Worm (Caenorhabditis elegans): ENCODE data around the gene Y43C5A.7.

Y43C5A.7 gene

ce11 chrIV:10276960-10277359 is at the start of gene Y43C5A.7:
TSS of gene Y43C5A.7 (plus strand) at chrIV:10277260.
- TF ChIP-seq ets-7 (tag; optimal IDR thresholded peaks at IDR 0.05) (no peak), hnd-1 (tag; optimal IDR thresholded peaks at IDR 0.05) (no peak), F13C5.2 (tag; optimal IDR thresholded peaks at IDR 0.05) (no peak), tbx-11 (GFP tag; IDR thresholded peaks at IDR 0.05) (no peak), ceh-36 (tag; optimal IDR thresholded peaks at IDR 0.05) (no peak), tra-4 (tag; optimal IDR thresholded peaks at IDR 0.05) (no peak), ama-1 (optimal IDR thresholded peaks at IDR 0.05) (no peak), pes-1 (GFP tag; IDR thresholded peaks at IDR 0.05) (no peak), hmbx-1 (tag; optimal IDR thresholded peaks at IDR 0.05) (no peak), tbx-37 (GFP tag; conservative IDR thresholded peaks at IDR 0.05) (no peak), ceh-13 (GFP tag; optimal IDR thresholded peaks at IDR 0.05) (no peak), scrt-1 (GFP tag; IDR thresholded peaks at IDR 0.05) (no peak)

- TF ChIP-seq sea-1 (GFP tag; conservative IDR thresholded peaks at IDR 0.05) (no peak), tra-4 (tag; optimal IDR thresholded peaks at IDR 0.05) (no peak), hmbx-1 (tag; optimal IDR thresholded peaks at IDR 0.05) (no peak), ama-1 (optimal IDR thresholded peaks at IDR 0.05) (no peak), flt-1 (GFP tag; IDR thresholded peaks at IDR 0.05) (no peak), tbx-11 (GFP tag; IDR thresholded peaks at IDR 0.05) (no peak), ceh-13 (GFP tag; optimal IDR thresholded peaks at IDR 0.05) (no peak), aly-1 (tag; optimal IDR thresholded peaks at IDR 0.05) (no peak), ets-7 (tag; optimal IDR thresholded peaks at IDR 0.05) (no peak), tbx-37 (GFP tag; conservative IDR thresholded peaks at IDR 0.05) (no peak), B0310.2 (tag; optimal IDR thresholded peaks at IDR 0.05) (no peak), pes-1 (GFP tag; IDR thresholded peaks at IDR 0.05) (no peak), ceh-36 (tag; optimal IDR thresholded peaks at IDR 0.05) (no peak), scrt-1 (GFP tag; IDR thresholded peaks at IDR 0.05) (no peak), F13C5.2 (tag; optimal IDR thresholded peaks at IDR 0.05) (no peak), hmg-4 (GFP tag; optimal IDR thresholded peaks at IDR 0.05) (no peak), hnd-1 (tag; optimal IDR thresholded peaks at IDR 0.05) (no peak)
Measured at ce11 chrIV:10227534-10227933, 49.5 kb upstream of the Y43C5A.7 start, which contains the start of gene F01G10.6. TSS of gene F01G10.6 (minus strand) at chrIV:10227634.

DNA sequence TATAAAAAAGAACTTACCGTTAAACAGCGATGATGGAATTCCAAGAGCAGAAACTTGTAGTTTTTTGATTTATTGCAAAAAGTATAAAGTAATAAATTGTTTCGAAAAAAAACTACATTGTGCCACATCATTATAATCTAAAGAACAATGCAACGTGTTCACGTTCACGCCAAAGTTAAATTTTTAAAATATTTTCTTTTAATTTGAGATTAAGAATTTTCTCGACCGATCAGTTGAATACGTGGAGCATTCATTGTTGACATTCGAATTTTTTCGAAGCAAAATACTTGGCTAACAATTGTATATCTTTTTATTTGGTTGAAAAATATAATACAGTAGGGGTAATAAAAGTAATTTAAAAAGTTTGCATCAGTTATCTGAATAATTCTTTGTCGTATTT is 46.1 kb upstream of the Y43C5A.7 start, which contains the start of gene F01G10.5:
F01G10.5 (minus strand) TSS at position 101 of the 400 bp plus-strand sequence.
- TF ChIP-seq hmbx-1 (tag; optimal IDR thresholded peaks at IDR 0.05) (no peak), sea-1 (GFP tag; conservative IDR thresholded peaks at IDR 0.05) (no peak), tra-4 (tag; optimal IDR thresholded peaks at IDR 0.05) (no peak), scrt-1 (GFP tag; IDR thresholded peaks at IDR 0.05) (no peak), aly-1 (tag; optimal IDR thresholded peaks at IDR 0.05) (no peak), F13C5.2 (tag; optimal IDR thresholded peaks at IDR 0.05) (no peak), flt-1 (GFP tag; IDR thresholded peaks at IDR 0.05) (no peak), tbx-11 (GFP tag; IDR thresholded peaks at IDR 0.05) (no peak), ceh-13 (GFP tag; optimal IDR thresholded peaks at IDR 0.05) (no peak), ets-7 (tag; optimal IDR thresholded peaks at IDR 0.05) (no peak), hmg-4 (GFP tag; optimal IDR thresholded peaks at IDR 0.05) (no peak), pes-1 (GFP tag; IDR thresholded peaks at IDR 0.05) (no peak), ama-1 (optimal IDR thresholded peaks at IDR 0.05) (no peak), ceh-36 (tag; optimal IDR thresholded peaks at IDR 0.05) (no peak), B0310.2 (tag; optimal IDR thresholded peaks at IDR 0.05) (no peak)

ce11 chrIV:10232456-10232855 is 44.6 kb upstream of the Y43C5A.7 start, which contains the start of gene F01G10.4:
TSS of gene F01G10.4 (minus strand) at chrIV:10232556.
- TF ChIP-seq F13C5.2 (tag; optimal IDR thresholded peaks at IDR 0.05) (no peak), tra-4 (tag; optimal IDR thresholded peaks at IDR 0.05) (no peak), hmbx-1 (tag; optimal IDR thresholded peaks at IDR 0.05) (no peak), pes-1 (GFP tag; IDR thresholded peaks at IDR 0.05) (no peak), ets-7 (tag; optimal IDR thresholded peaks at IDR 0.05) (no peak), sea-1 (GFP tag; conservative IDR thresholded peaks at IDR 0.05) (no peak)

ce11 chrIV:10235279-10235829 is 41.7 kb upstream of the Y43C5A.7 start, which contains the start of gene ech-9:
TSS of gene ech-9 (minus strand) at chrIV:10235329.
- no peak for TF ChIP-seq hmg-4 (GFP tag; optimal IDR thresholded peaks at IDR 0.05)
- TF ChIP-seq ceh-36 (tag; optimal IDR thresholded peaks at IDR 0.05), result no peak
- TF ChIP-seq ceh-13 (GFP tag; optimal IDR thresholded peaks at IDR 0.05), result no peak
- TF ChIP-seq scrt-1 (GFP tag; IDR thresholded peaks at IDR 0.05), result no peak
- no peak for TF ChIP-seq sea-1 (GFP tag; conservative IDR thresholded peaks at IDR 0.05)
- no peak for TF ChIP-seq hmbx-1 (tag; optimal IDR thresholded peaks at IDR 0.05)
- no peak for TF ChIP-seq aly-1 (tag; optimal IDR thresholded peaks at IDR 0.05)
- no peak for TF ChIP-seq pes-1 (GFP tag; IDR thresholded peaks at IDR 0.05)
- TF ChIP-seq hnd-1 (tag; optimal IDR thresholded peaks at IDR 0.05), result no peak
- TF ChIP-seq tbx-11 (GFP tag; IDR thresholded peaks at IDR 0.05), result no peak
- no peak for TF ChIP-seq F13C5.2 (tag; optimal IDR thresholded peaks at IDR 0.05)
- no peak for TF ChIP-seq ets-7 (tag; optimal IDR thresholded peaks at IDR 0.05)
- no peak for TF ChIP-seq tra-4 (tag; optimal IDR thresholded peaks at IDR 0.05)
- TF ChIP-seq B0310.2 (tag; optimal IDR thresholded peaks at IDR 0.05), result no peak
- TF ChIP-seq ama-1 (optimal IDR thresholded peaks at IDR 0.05), result no peak
- TF ChIP-seq tbx-37 (GFP tag; conservative IDR thresholded peaks at IDR 0.05), result no peak
- no peak for TF ChIP-seq flt-1 (GFP tag; IDR thresholded peaks at IDR 0.05)

DNA sequence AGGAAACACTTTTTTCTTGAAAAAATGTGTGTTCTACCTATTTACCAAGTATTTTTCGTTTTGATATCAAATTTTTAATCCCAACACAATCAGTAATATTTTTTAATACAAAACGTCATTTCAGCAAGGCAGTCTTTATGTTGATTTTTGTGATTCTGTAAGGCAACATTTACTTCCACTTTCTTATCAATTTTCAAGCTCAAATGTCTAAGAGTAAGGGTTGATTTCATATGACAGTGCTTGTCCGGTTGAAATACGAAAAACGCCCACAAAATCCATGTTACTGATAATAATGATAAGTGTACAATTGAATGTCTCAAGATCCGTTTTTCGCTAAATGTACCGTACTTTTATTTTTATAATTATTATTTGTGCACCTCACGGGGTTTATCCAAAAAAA is 41.0 kb upstream of the Y43C5A.7 start:
- no peak for TF ChIP-seq flt-1 (GFP tag; IDR thresholded peaks at IDR 0.05)
- TF ChIP-seq tbx-37 (GFP tag; conservative IDR thresholded peaks at IDR 0.05), result no peak
- no peak for TF ChIP-seq tra-4 (tag; optimal IDR thresholded peaks at IDR 0.05)
- TF ChIP-seq tbx-11 (GFP tag; IDR thresholded peaks at IDR 0.05), result no peak
- TF ChIP-seq ama-1 (optimal IDR thresholded peaks at IDR 0.05), result no peak

ce11 chrIV:10239045-10239444 is 38.0 kb upstream of the Y43C5A.7 start, which contains the start of gene ech-8:
TSS of gene ech-8 (minus strand) at chrIV:10239176.
- TF ChIP-seq tbx-37 (GFP tag; conservative IDR thresholded peaks at IDR 0.05) (no peak), scrt-1 (GFP tag; IDR thresholded peaks at IDR 0.05) (no peak), F13C5.2 (tag; optimal IDR thresholded peaks at IDR 0.05) (no peak), ceh-36 (tag; optimal IDR thresholded peaks at IDR 0.05) (no peak), ets-7 (tag; optimal IDR thresholded peaks at IDR 0.05) (no peak), tbx-11 (GFP tag; IDR thresholded peaks at IDR 0.05) (no peak)

Data from whole organism, early embryonic.